Fruit fly (Drosophila melanogaster) whole organism, embryonic: ENCODE data around the gene ZnT77C.

Source experiments
- CG11504 ChIP-seq: fragments of 200-800 bp; sonication (Bioruptor generic); optimal IDR thresholded peaks from 3 replicates; lab custom pipeline; 2019; ENCODE audit warnings: missing biosample characterization, mild to moderate bottlenecking, missing genetic modification characterization, moderate library complexity
- CG4730 ChIP-seq: fragments of 200-800 bp; sonication (Bioruptor generic); IDR thresholded peaks from 2 replicates; pipeline ENCODE4 v1.3.6; 2022; ENCODE audit warnings: missing biosample characterization, missing genetic modification characterization
- CG4820 ChIP-seq: fragments of 200-800 bp; sonication (Bioruptor generic); optimal IDR thresholded peaks from 3 replicates; lab custom pipeline; 2016; ENCODE audit warnings: missing biosample characterization, missing genetic modification characterization
- CG7271 ChIP-seq: fragments of 200-800 bp; sonication (Bioruptor generic); optimal IDR thresholded peaks from 2 replicates; lab custom pipeline; 2018; ENCODE audit warnings: missing biosample characterization, mild to moderate bottlenecking, missing genetic modification characterization, moderate library complexity
- Dip2 ChIP-seq: fragments of 200-800 bp; sonication (Bioruptor generic); IDR thresholded peaks from 2 replicates; pipeline ENCODE4 v1.3.6; 2022; ENCODE audit warnings: missing biosample characterization, missing genetic modification characterization
- Jarid2 ChIP-seq: fragments of 200-800 bp; sonication (Bioruptor generic); optimal IDR thresholded peaks from 3 replicates; lab custom pipeline; 2017; ENCODE audit warnings: mild to moderate bottlenecking, missing biosample characterization, missing genetic modification reagents, missing genetic modification characterization
- Xrp1 ChIP-seq: fragments of 200-800 bp; sonication (Bioruptor generic); IDR thresholded peaks from 2 replicates; pipeline ENCODE4 v1.3.6; 2022; ENCODE audit warnings: missing biosample characterization, missing genetic modification characterization
- bsh ChIP-seq, 2 experiments: fragments of 200-800 bp; sonication (Bioruptor generic); optimal IDR thresholded peaks; 2 replicates each; lab custom pipeline; 2017 to 2018; ENCODE audit warnings: mild to moderate bottlenecking in 2 of 2, missing biosample characterization in 2 of 2, missing genetic modification characterization in 2 of 2, moderate library complexity in 1 of 2
- dysf ChIP-seq: fragments of 200-800 bp; sonication (Bioruptor generic); IDR thresholded peaks from 3 replicates; pipeline ENCODE4 v1.3.6; 2022; ENCODE audit warnings: missing biosample characterization, missing genetic modification characterization
- hth ChIP-seq: fragments of >200 bp; optimal IDR thresholded peaks from 2 replicates; lab custom pipeline; 2017; ENCODE audit warnings: inconsistent platforms
- mam ChIP-seq: fragments of 200-800 bp; sonication (Bioruptor generic); optimal IDR thresholded peaks from 3 replicates; lab custom pipeline; 2016; ENCODE audit warnings: missing biosample characterization, missing genetic modification characterization
- pum ChIP-seq: fragments of 200-800 bp; sonication (Bioruptor generic); optimal IDR thresholded peaks from 2 replicates; lab custom pipeline; 2016; ENCODE audit warnings: missing biosample characterization, missing genetic modification characterization
- sc ChIP-seq, 3 experiments: fragments of >200 bp in 2 of 3; fragments of 200-800 bp in 1 of 3; sonication (Bioruptor generic) in 1 of 3; optimal IDR thresholded peaks; 2 replicates in 2 of 3; 3 replicates in 1 of 3; lab custom pipeline; 2017; ENCODE audit warnings: mild to moderate bottlenecking in 1 of 3, missing biosample characterization in 1 of 3, missing genetic modification characterization in 1 of 3, missing genetic modification reagents in 1 of 3
- sqz ChIP-seq: fragments of 200-800 bp; sonication (Bioruptor generic); optimal IDR thresholded peaks from 3 replicates; lab custom pipeline; 2018; ENCODE audit warnings: missing biosample characterization, mild to moderate bottlenecking, missing genetic modification characterization

dm6 chr3L:20517179-20517834, 22.6 kb upstream of the ZnT77C start:
- TF ChIP-seq Jarid2 (GFP tag; lab: Kevin White, UChicago) = no peak
- no peak for TF ChIP-seq bsh (GFP tag; optimal IDR thresholded peaks at IDR 0.05; lab: Kevin White, UChicago)
- no peak for TF ChIP-seq Dip2 (GFP tag; lab: Robert Waterston, UW)
- TF ChIP-seq sqz = no peak
- no peak for TF ChIP-seq CG11504 (tag; lab: Kevin White, UChicago)
- TF ChIP-seq Xrp1 (GFP tag; lab: Robert Waterston, UW) = no peak
- TF ChIP-seq CG4730 (GFP tag; lab: Robert Waterston, UW) = no peak
- TF ChIP-seq dysf = no peak
- no peak for TF ChIP-seq CG4820 (GFP tag; lab: Kevin White, UChicago)
- TF ChIP-seq CG7271 (tag; lab: Kevin White, UChicago) = no peak
- TF ChIP-seq sc (optimal IDR thresholded peaks at IDR 0.05; lab: Kevin White, UChicago) = no peak
- TF ChIP-seq sc (GFP tag; optimal IDR thresholded peaks at IDR 0.05; lab: Kevin White, UChicago) = no peak
- no peak for TF ChIP-seq hth (lab: Kevin White, UChicago)
- no peak for TF ChIP-seq mam
- no peak for TF ChIP-seq pum (GFP tag; lab: Kevin White, UChicago)
